Worm (Caenorhabditis elegans) whole organism, mixed stage, embryonic: ENCODE measurements around the gene alh-6.
A peak's percentile ranks its signal among the peaks of the same experiment; 100 is the strongest.

Experiments used
- M03D4.4 ChIP-seq: sonication (generic microtip); optimal IDR thresholded peaks from 2 replicates; lab custom pipeline; 2017; ENCODE audit warnings: mild to moderate bottlenecking, missing genetic modification characterization, missing compliant biosample characterization
- bed-3 ChIP-seq: fragments of 200-800 bp; sonication (Bioruptor generic); optimal IDR thresholded peaks from 3 replicates; lab custom pipeline; 2018; ENCODE audit warnings: mild to moderate bottlenecking, missing genetic modification characterization, moderate library complexity, missing compliant biosample characterization
- blmp-1 ChIP-seq: fragments of 150-350 bp; optimal IDR thresholded peaks from 2 replicates; lab custom pipeline; 2014; ENCODE audit warnings: missing biosample characterization, missing genetic modification characterization
- ceh-39 ChIP-seq: fragments of 150-350 bp; optimal IDR thresholded peaks from 2 replicates; lab custom pipeline; 2014; ENCODE audit warnings: missing biosample characterization, missing genetic modification characterization
- ceh-43 ChIP-seq: fragments of 200-800 bp; sonication (Bioruptor generic); optimal IDR thresholded peaks from 2 replicates; lab custom pipeline; 2018; ENCODE audit warnings: mild to moderate bottlenecking, missing genetic modification characterization, moderate library complexity, missing compliant biosample characterization
- ceh-83 ChIP-seq: fragments of 200-800 bp; sonication (Bioruptor generic); optimal IDR thresholded peaks from 2 replicates; lab custom pipeline; 2018; ENCODE audit warnings: mild to moderate bottlenecking, missing genetic modification characterization, missing compliant biosample characterization
- ces-1 ChIP-seq: fragments of 150-350 bp; optimal IDR thresholded peaks from 2 replicates; lab custom pipeline; 2014; ENCODE audit warnings: missing biosample characterization, missing genetic modification reagents, missing genetic modification characterization
- cnd-1 ChIP-seq: fragments of 200-800 bp; sonication (Bioruptor generic); optimal IDR thresholded peaks from 2 replicates; lab custom pipeline; 2018; ENCODE audit warnings: mild to moderate bottlenecking, missing genetic modification characterization, missing compliant biosample characterization
- drap-1 ChIP-seq: fragments of 200-800 bp; sonication (Bioruptor generic); optimal IDR thresholded peaks from 3 replicates; lab custom pipeline; 2018; ENCODE audit warnings: mild to moderate bottlenecking, missing genetic modification characterization, missing compliant biosample characterization
- elt-1 ChIP-seq: sonication (generic microtip); optimal IDR thresholded peaks from 2 replicates; lab custom pipeline; 2017; ENCODE audit warnings: missing genetic modification characterization, mild to moderate bottlenecking, missing compliant biosample characterization, antibody characterized with exemption, moderate library complexity, borderline replicate concordance; ENCODE audit not compliant: insufficient read depth
- flh-1 ChIP-seq: fragments of 200-800 bp; sonication (Bioruptor generic); optimal IDR thresholded peaks from 2 replicates; lab custom pipeline; 2018; ENCODE audit warnings: mild to moderate bottlenecking, missing genetic modification characterization, moderate library complexity, missing compliant biosample characterization
- ham-2 ChIP-seq: fragments of 200-800 bp; sonication (Bioruptor generic); optimal IDR thresholded peaks from 2 replicates; lab custom pipeline; 2018; ENCODE audit warnings: mild to moderate bottlenecking, missing genetic modification characterization, missing compliant biosample characterization
- hlh-1 ChIP-seq: fragments of 150-350 bp; optimal IDR thresholded peaks from 2 replicates; lab custom pipeline; 2014; ENCODE audit warnings: missing biosample characterization, missing genetic modification reagents, missing genetic modification characterization
- lin-13 ChIP-seq: fragments of 150-350 bp; optimal IDR thresholded peaks from 2 replicates; lab custom pipeline; 2014; ENCODE audit warnings: missing biosample characterization, missing genetic modification characterization
- lin-32 ChIP-seq: fragments of 200-800 bp; sonication (Bioruptor generic); optimal IDR thresholded peaks from 2 replicates; lab custom pipeline; 2018; ENCODE audit warnings: mild to moderate bottlenecking, missing genetic modification characterization, missing compliant biosample characterization
- lsy-2 ChIP-seq: fragments of 150-350 bp; optimal IDR thresholded peaks from 2 replicates; lab custom pipeline; 2014; ENCODE audit warnings: missing biosample characterization, missing genetic modification characterization
- mab-5 ChIP-seq: fragments of 150-350 bp; optimal IDR thresholded peaks from 2 replicates; lab custom pipeline; 2014; ENCODE audit warnings: missing biosample characterization, missing genetic modification characterization
- mls-2 ChIP-seq: sonication (generic microtip); optimal IDR thresholded peaks from 2 replicates; lab custom pipeline; 2016; ENCODE audit warnings: mild to moderate bottlenecking, missing genetic modification characterization, moderate library complexity, missing compliant biosample characterization
- nhr-12 ChIP-seq: fragments of 150-350 bp; optimal IDR thresholded peaks from 2 replicates; lab custom pipeline; 2014; ENCODE audit warnings: missing biosample characterization, missing genetic modification characterization
- nhr-2 ChIP-seq: fragments of 150-350 bp; optimal IDR thresholded peaks from 2 replicates; lab custom pipeline; 2014; ENCODE audit warnings: missing biosample characterization, missing genetic modification characterization
- nhr-237 ChIP-seq: fragments of 150-350 bp; optimal IDR thresholded peaks from 2 replicates; lab custom pipeline; 2014; ENCODE audit warnings: missing biosample characterization, missing genetic modification characterization
- nhr-76 ChIP-seq: sonication (generic microtip); optimal IDR thresholded peaks from 2 replicates; lab custom pipeline; 2017; ENCODE audit warnings: missing biosample characterization, missing genetic modification characterization
- pha-4 ChIP-seq: fragments of 150-350 bp; optimal IDR thresholded peaks from 2 replicates; lab custom pipeline; 2018; ENCODE audit warnings: missing biosample characterization, missing genetic modification reagents, missing genetic modification characterization
- sem-2 ChIP-seq: fragments of 200-800 bp; sonication (Bioruptor generic); optimal IDR thresholded peaks from 2 replicates; lab custom pipeline; 2018; ENCODE audit warnings: mild to moderate bottlenecking, missing genetic modification characterization, missing compliant biosample characterization
- snpc-4 ChIP-seq: fragments of 150-350 bp; optimal IDR thresholded peaks from 2 replicates; lab custom pipeline; 2014; ENCODE audit warnings: missing biosample characterization, missing genetic modification characterization
- tbx-8 ChIP-seq: fragments of 200-800 bp; sonication (Bioruptor generic); optimal IDR thresholded peaks from 2 replicates; lab custom pipeline; 2018; ENCODE audit warnings: mild to moderate bottlenecking, missing genetic modification characterization, moderate library complexity, missing compliant biosample characterization
- unc-120 ChIP-seq: sonication (generic microtip); optimal IDR thresholded peaks from 2 replicates; lab custom pipeline; 2017; ENCODE audit warnings: missing genetic modification characterization, missing compliant biosample characterization; ENCODE audit not compliant: poor library complexity, severe bottlenecking
- unc-39 ChIP-seq: fragments of 150-350 bp; optimal IDR thresholded peaks from 2 replicates; lab custom pipeline; 2014; ENCODE audit warnings: missing biosample characterization, missing genetic modification characterization
- unc-62 ChIP-seq: fragments of 150-350 bp; optimal IDR thresholded peaks from 2 replicates; lab custom pipeline; 2014; ENCODE audit warnings: missing biosample characterization, missing genetic modification reagents, missing genetic modification characterization
- zip-8 ChIP-seq: fragments of 150-350 bp; optimal IDR thresholded peaks from 2 replicates; lab custom pipeline; 2014; ENCODE audit warnings: missing biosample characterization, missing genetic modification characterization
- ztf-11 ChIP-seq: fragments of 150-350 bp; optimal IDR thresholded peaks from 2 replicates; lab custom pipeline; 2014; ENCODE audit warnings: missing biosample characterization, missing genetic modification characterization

Gene alh-6

ce11 chrII:1325604-1326003, 15.7 kb upstream of the alh-6 start:
- TF ChIP-seq ceh-83 (GFP tag; lab: Kevin White, UChicago): no peak
- no peak for TF ChIP-seq ztf-11 (tag; lab: Kevin White, UChicago)
- TF ChIP-seq nhr-2 (tag; lab: Kevin White, UChicago): no peak
- no peak for TF ChIP-seq hlh-1
- TF ChIP-seq drap-1: no peak
- TF ChIP-seq blmp-1: no peak
- TF ChIP-seq nhr-76: no peak
- TF ChIP-seq lin-32 (GFP tag; lab: Kevin White, UChicago): no peak
- TF ChIP-seq unc-120 (tag; lab: Kevin White, UChicago): no peak
- TF ChIP-seq mab-5 (tag; lab: Kevin White, UChicago): no peak
- no peak for TF ChIP-seq ceh-39 (tag; lab: Kevin White, UChicago)
- no peak for TF ChIP-seq nhr-12 (tag; lab: Kevin White, UChicago)
- no peak for TF ChIP-seq unc-39 (tag; lab: Kevin White, UChicago)
- TF ChIP-seq ceh-43 (GFP tag; lab: Kevin White, UChicago): no peak
- TF ChIP-seq nhr-237 (tag; lab: Kevin White, UChicago): no peak
- TF ChIP-seq tbx-8: no peak
- TF ChIP-seq bed-3 (GFP tag; lab: Kevin White, UChicago): no peak
- TF ChIP-seq, all 35 proteins: peak for 0

- TF ChIP-seq lsy-2 (no peak), lin-13 (tag; lab: Kevin White, UChicago) (no peak), ces-1 (peak; percentile 75), ham-2 (GFP tag; lab: Kevin White, UChicago) (no peak)
Measured at ce11 chrII:1324017-1324416, 14.1 kb upstream of the alh-6 start.

ce11 chrII:1323190-1323651, 13.3 kb upstream of the alh-6 start:
- TF ChIP-seq elt-1 (tag; lab: Kevin White, UChicago) (no peak), blmp-1 (no peak), ztf-11 (tag; lab: Kevin White, UChicago) (no peak), unc-120 (tag; lab: Kevin White, UChicago) (no peak), tbx-8 (no peak), bed-3 (GFP tag; lab: Kevin White, UChicago) (no peak), mls-2 (tag; lab: Kevin White, UChicago) (peak; percentile 58), lin-13 (tag; lab: Kevin White, UChicago) (no peak), hlh-1 (no peak), M03D4.4 (tag; lab: Kevin White, UChicago) (no peak), cnd-1 (no peak), lin-32 (GFP tag; lab: Kevin White, UChicago) (no peak), zip-8 (tag; lab: Kevin White, UChicago) (no peak), unc-62 (GFP tag; lab: Kevin White, UChicago) (no peak), sem-2 (no peak), ceh-39 (tag; lab: Kevin White, UChicago) (no peak), mab-5 (tag; lab: Kevin White, UChicago) (no peak), pha-4 (tag; lab: Kevin White, UChicago) (no peak), ces-1 (peak; percentile 97), lsy-2 (peak; percentile 20), drap-1 (peak; percentile 13), snpc-4 (tag; lab: Kevin White, UChicago) (no peak), ceh-83 (GFP tag; lab: Kevin White, UChicago) (no peak), flh-1 (GFP tag; lab: Kevin White, UChicago) (no peak), unc-39 (tag; lab: Kevin White, UChicago) (no peak), nhr-76 (no peak)

ce11 chrII:1322283-1323173, 12.6 kb upstream of the alh-6 start:
- TF ChIP-seq mls-2 (tag; lab: Kevin White, UChicago): no peak
- no peak for TF ChIP-seq hlh-1
- no peak for TF ChIP-seq nhr-2 (tag; lab: Kevin White, UChicago)
- TF ChIP-seq ceh-83 (GFP tag; lab: Kevin White, UChicago): no peak
- TF ChIP-seq ztf-11 (tag; lab: Kevin White, UChicago): no peak
- no peak for TF ChIP-seq ceh-39 (tag; lab: Kevin White, UChicago)
- TF ChIP-seq snpc-4 (tag; lab: Kevin White, UChicago): no peak
- no peak for TF ChIP-seq sem-2
- no peak for TF ChIP-seq drap-1
- TF ChIP-seq, all 35 proteins: peak for 0
